Fruit fly (Drosophila melanogaster) whole organism, adult: ENCODE results near the gene CG2983.

Source experiments
- CG12768 ChIP-seq: fragments of 200-800 bp; sonication (Bioruptor generic); optimal IDR thresholded peaks from 2 replicates; lab custom pipeline; 2017; ENCODE audit warnings: missing biosample characterization, missing genetic modification characterization, mild to moderate bottlenecking, moderate library complexity, missing genetic modification reagents
- CG33017 ChIP-seq: fragments of 200-800 bp; sonication (Bioruptor generic); optimal IDR thresholded peaks from 2 replicates; lab custom pipeline; 2018; ENCODE audit warnings: missing biosample characterization, mild to moderate bottlenecking, missing genetic modification characterization, moderate library complexity
- Clk ChIP-seq: fragments of 200-800 bp; sonication (Bioruptor generic); optimal IDR thresholded peaks from 2 replicates; lab custom pipeline; 2017; ENCODE audit warnings: missing biosample characterization, missing genetic modification characterization
- tj ChIP-seq: fragments of 200-800 bp; sonication (Bioruptor generic); optimal IDR thresholded peaks from 3 replicates; lab custom pipeline; 2017; ENCODE audit warnings: missing biosample characterization, mild to moderate bottlenecking, missing genetic modification characterization, moderate library complexity

dm6 chr2L:2865560-2866309 is 18.3 kb downstream of the CG2983 start:
- peak; percentile 23 for TF ChIP-seq CG33017 (tag; lab: Kevin White, UChicago)
- TF ChIP-seq Clk (GFP tag; lab: Kevin White, UChicago) = no peak
- no peak for TF ChIP-seq CG12768 (GFP tag; lab: Kevin White, UChicago)
- TF ChIP-seq tj (GFP tag; lab: Kevin White, UChicago) = no peak
